Worm (Caenorhabditis elegans) whole organism, L1 larva: ENCODE results near the gene F53F8.5.

Source experiments
- C34B4.2 ChIP-seq: sonication (generic microtip); optimal IDR thresholded peaks from 2 replicates; lab custom pipeline; 2017; ENCODE audit warnings: mild to moderate bottlenecking, missing genetic modification characterization, missing compliant biosample characterization
- aly-2 ChIP-seq: fragments of 150-350 bp; optimal IDR thresholded peaks from 2 replicates; lab custom pipeline; 2014; ENCODE audit warnings: missing biosample characterization, missing genetic modification characterization
- blmp-1 ChIP-seq: fragments of 150-350 bp; optimal IDR thresholded peaks from 2 replicates; lab custom pipeline; 2014; ENCODE audit warnings: missing biosample characterization, missing genetic modification characterization
- ceh-63 ChIP-seq: fragments of 200-800 bp; sonication (Bioruptor generic); optimal IDR thresholded peaks from 2 replicates; lab custom pipeline; 2018; ENCODE audit warnings: mild to moderate bottlenecking, missing genetic modification characterization, missing compliant biosample characterization
- ceh-8 ChIP-seq: fragments of 200-800 bp; sonication (Bioruptor generic); optimal IDR thresholded peaks from 2 replicates; lab custom pipeline; 2018; ENCODE audit warnings: mild to moderate bottlenecking, missing genetic modification characterization, moderate library complexity, missing compliant biosample characterization
- ceh-90 ChIP-seq: sonication (generic microtip); optimal IDR thresholded peaks from 2 replicates; lab custom pipeline; 2016; ENCODE audit warnings: missing genetic modification characterization, missing compliant biosample characterization
- dpl-1 ChIP-seq, 3 experiments: fragments of 150-350 bp in 2 of 3; sonication (generic microtip) in 1 of 3; optimal IDR thresholded peaks; 2 replicates each; lab custom pipeline; 2014 to 2017; ENCODE audit warnings: missing biosample characterization in 3 of 3, missing genetic modification characterization in 3 of 3, missing genetic modification reagents in 3 of 3
- dsc-1 ChIP-seq: sonication (generic microtip); optimal IDR thresholded peaks from 2 replicates; lab custom pipeline; 2016; ENCODE audit warnings: mild to moderate bottlenecking, missing genetic modification characterization, missing compliant biosample characterization
- efl-1 ChIP-seq, 4 experiments: fragments of 150-350 bp; optimal IDR thresholded peaks in 3 of 4; peaks in 1 of 4; 1 replicate in 1 of 4; 2 replicates in 3 of 4; lab custom pipeline; 2014; ENCODE audit warnings: missing biosample characterization in 2 of 4, missing genetic modification characterization in 2 of 4, missing genetic modification reagents in 2 of 4
- egl-13 ChIP-seq: sonication (generic microtip); optimal IDR thresholded peaks from 2 replicates; lab custom pipeline; 2016; ENCODE audit warnings: missing genotype, missing genetic modification reagents, missing genetic modification characterization, missing compliant biosample characterization
- egl-27 ChIP-seq, 2 experiments: fragments of 150-350 bp in 1 of 2; sonication (generic microtip); optimal IDR thresholded peaks; 3 replicates each; lab custom pipeline; 2017 to 2018; ENCODE audit warnings: missing biosample characterization in 2 of 2, missing genetic modification characterization in 2 of 2, missing genetic modification reagents in 2 of 2
- elt-3 ChIP-seq, 6 experiments: fragments of 150-350 bp in 1 of 6; sonication (generic microtip); optimal IDR thresholded peaks; 2 replicates each; lab custom pipeline; 2017 to 2018; ENCODE audit warnings: missing biosample characterization in 6 of 6, missing genetic modification characterization in 6 of 6, inconsistent platforms in 1 of 6
- fkh-4 ChIP-seq: sonication (generic microtip); optimal IDR thresholded peaks from 2 replicates; lab custom pipeline; 2016; ENCODE audit warnings: missing compliant biosample characterization, missing genetic modification characterization, borderline replicate concordance
- hlh-17 ChIP-seq: fragments of 200-800 bp; sonication (Bioruptor generic); optimal IDR thresholded peaks from 2 replicates; lab custom pipeline; 2018; ENCODE audit warnings: missing genetic modification characterization, mild to moderate bottlenecking, missing compliant biosample characterization, moderate library complexity, borderline replicate concordance
- jun-1 ChIP-seq: fragments of 150-350 bp; optimal IDR thresholded peaks from 2 replicates; lab custom pipeline; 2014; ENCODE audit warnings: missing biosample characterization, missing genetic modification reagents, missing genetic modification characterization
- lin-14 ChIP-seq: fragments of 200-800 bp; sonication (Bioruptor generic); optimal IDR thresholded peaks from 2 replicates; lab custom pipeline; 2018; ENCODE audit warnings: mild to moderate bottlenecking, missing genetic modification characterization, moderate library complexity, missing compliant biosample characterization
- lin-39 ChIP-seq: fragments of 150-350 bp; optimal IDR thresholded peaks from 2 replicates; lab custom pipeline; 2014; ENCODE audit warnings: missing biosample characterization, missing genetic modification reagents, missing genetic modification characterization
- lir-3 ChIP-seq: sonication (generic microtip); optimal IDR thresholded peaks from 2 replicates; lab custom pipeline; 2016; ENCODE audit warnings: mild to moderate bottlenecking, missing genetic modification characterization, moderate library complexity, missing compliant biosample characterization; ENCODE audit not compliant: poor library complexity
- mab-9 ChIP-seq: fragments of 200-800 bp; sonication (Bioruptor generic); IDR thresholded peaks from 2 replicates; pipeline ENCODE4 v1.3.6; 2022; ENCODE audit warnings: missing genetic modification reagents, missing genetic modification characterization, missing compliant biosample characterization
- mdl-1 ChIP-seq, 2 experiments: fragments of 150-350 bp; optimal IDR thresholded peaks; 2 replicates each; lab custom pipeline; 2014 to 2017; ENCODE audit warnings: missing biosample characterization in 2 of 2, missing genetic modification characterization in 2 of 2, inconsistent platforms in 1 of 2
- mef-2 ChIP-seq: fragments of 150-350 bp; optimal IDR thresholded peaks from 2 replicates; lab custom pipeline; 2014; ENCODE audit warnings: missing biosample characterization, missing genetic modification characterization
- mep-1 ChIP-seq: fragments of 150-350 bp; optimal IDR thresholded peaks from 2 replicates; lab custom pipeline; 2014; ENCODE audit warnings: missing biosample characterization, missing genetic modification characterization
- nhr-12 ChIP-seq: sonication (generic microtip); optimal IDR thresholded peaks from 2 replicates; lab custom pipeline; 2017; ENCODE audit warnings: missing biosample characterization, missing genetic modification characterization
- nhr-19 ChIP-seq: fragments of 200-800 bp; sonication (Bioruptor generic); conservative IDR thresholded peaks from 2 replicates; pipeline ENCODE4 v1.3.6; 2022; ENCODE audit warnings: missing genetic modification characterization, missing compliant biosample characterization
- nhr-28 ChIP-seq: fragments of 150-350 bp; optimal IDR thresholded peaks from 2 replicates; lab custom pipeline; 2014; ENCODE audit warnings: missing biosample characterization, missing genetic modification characterization
- nhr-47 ChIP-seq: sonication (generic microtip); optimal IDR thresholded peaks from 2 replicates; lab custom pipeline; 2016; ENCODE audit warnings: mild to moderate bottlenecking, missing genetic modification characterization, moderate library complexity, missing compliant biosample characterization
- nhr-76 ChIP-seq: sonication (generic microtip); optimal IDR thresholded peaks from 2 replicates; lab custom pipeline; 2017; ENCODE audit warnings: missing biosample characterization, missing genetic modification characterization
- nhr-77 ChIP-seq: fragments of 150-350 bp; optimal IDR thresholded peaks from 2 replicates; lab custom pipeline; 2014; ENCODE audit warnings: missing biosample characterization, missing genetic modification characterization
- nhr-84 ChIP-seq: sonication (generic microtip); optimal IDR thresholded peaks from 2 replicates; lab custom pipeline; 2017; ENCODE audit warnings: missing biosample characterization, missing genetic modification characterization
- nhr-85 ChIP-seq: sonication (generic microtip); peaks from one replicate; lab custom pipeline; 2016; ENCODE audit warnings: missing genetic modification characterization, inconsistent platforms, missing compliant biosample characterization
- nhr-90 ChIP-seq: sonication (generic microtip); optimal IDR thresholded peaks from 2 replicates; lab custom pipeline; 2016; ENCODE audit warnings: mild to moderate bottlenecking, missing genetic modification characterization, missing compliant biosample characterization; ENCODE audit not compliant: poor library complexity
- pag-3 ChIP-seq: sonication (generic microtip); optimal IDR thresholded peaks from 2 replicates; lab custom pipeline; 2017; ENCODE audit warnings: missing genetic modification characterization, mild to moderate bottlenecking, missing compliant biosample characterization, antibody characterized with exemption, borderline replicate concordance; ENCODE audit not compliant: insufficient read depth
- pqm-1 ChIP-seq: sonication (generic microtip); optimal IDR thresholded peaks from 3 replicates; lab custom pipeline; 2017; ENCODE audit warnings: missing biosample characterization, missing genetic modification characterization
- rnt-1 ChIP-seq: sonication (generic microtip); optimal IDR thresholded peaks from 2 replicates; lab custom pipeline; 2016; ENCODE audit warnings: mild to moderate bottlenecking, missing genetic modification characterization, moderate library complexity, missing compliant biosample characterization
- skn-1 ChIP-seq: fragments of 150-350 bp; optimal IDR thresholded peaks from 2 replicates; lab custom pipeline; 2014; ENCODE audit warnings: missing biosample characterization, missing genetic modification characterization
- snpc-4 ChIP-seq: fragments of 150-350 bp; optimal IDR thresholded peaks from 2 replicates; lab custom pipeline; 2014; ENCODE audit warnings: missing biosample characterization, missing genetic modification characterization
- sptf-1 ChIP-seq: fragments of 150-350 bp; optimal IDR thresholded peaks from 2 replicates; lab custom pipeline; 2014; ENCODE audit warnings: missing biosample characterization, missing genetic modification characterization
- sup-37 ChIP-seq: fragments of 200-800 bp; sonication (Bioruptor generic); optimal IDR thresholded peaks from 2 replicates; lab custom pipeline; 2018; ENCODE audit warnings: mild to moderate bottlenecking, missing genetic modification characterization, missing compliant biosample characterization
- swsn-7 ChIP-seq: sonication (generic microtip); optimal IDR thresholded peaks from 2 replicates; lab custom pipeline; 2016; ENCODE audit warnings: missing genetic modification characterization, missing compliant biosample characterization
- tbx-2 ChIP-seq: sonication (generic microtip); optimal IDR thresholded peaks from 2 replicates; lab custom pipeline; 2016; ENCODE audit warnings: missing genetic modification characterization, missing compliant biosample characterization
- tlp-1 ChIP-seq: fragments of 150-350 bp; optimal IDR thresholded peaks from 2 replicates; lab custom pipeline; 2014; ENCODE audit warnings: missing biosample characterization, missing genetic modification characterization
- unc-130 ChIP-seq: fragments of 150-350 bp; optimal IDR thresholded peaks from 2 replicates; lab custom pipeline; 2017; ENCODE audit warnings: missing biosample characterization, missing genetic modification characterization, inconsistent platforms
- unc-62 ChIP-seq: fragments of 150-350 bp; optimal IDR thresholded peaks from 2 replicates; lab custom pipeline; 2014; ENCODE audit warnings: missing biosample characterization, missing genetic modification reagents, missing genetic modification characterization
- unc-86 ChIP-seq: sonication (generic microtip); optimal IDR thresholded peaks from 2 replicates; lab custom pipeline; 2016; ENCODE audit warnings: missing genetic modification characterization, missing compliant biosample characterization
- unc-98 ChIP-seq: fragments of 200-800 bp; sonication (Bioruptor generic); IDR thresholded peaks from 2 replicates; pipeline ENCODE4 v1.3.6; 2022; ENCODE audit warnings: missing genetic modification characterization, missing compliant biosample characterization
- xbp-1 ChIP-seq: sonication (generic microtip); optimal IDR thresholded peaks from 2 replicates; lab custom pipeline; 2016; ENCODE audit warnings: missing genetic modification characterization, missing compliant biosample characterization
- zag-1 ChIP-seq: fragments of 150-350 bp; optimal IDR thresholded peaks from 2 replicates; lab custom pipeline; 2014; ENCODE audit warnings: missing biosample characterization, missing genetic modification characterization
- zip-4 ChIP-seq: fragments of 200-800 bp; sonication (Bioruptor generic); optimal IDR thresholded peaks from 2 replicates; lab custom pipeline; 2018; ENCODE audit warnings: mild to moderate bottlenecking, missing genetic modification characterization, moderate library complexity, missing compliant biosample characterization
- ztf-11 ChIP-seq, 2 experiments: sonication (generic microtip); optimal IDR thresholded peaks; 2 replicates each; lab custom pipeline; 2016 to 2017; ENCODE audit warnings: missing genetic modification characterization in 2 of 2, missing biosample characterization in 1 of 2, missing compliant biosample characterization in 1 of 2
- ztf-4 ChIP-seq: fragments of 150-350 bp; optimal IDR thresholded peaks from 2 replicates; lab custom pipeline; 2014; ENCODE audit warnings: missing biosample characterization, missing genetic modification characterization

The F53F8.5 gene

DNA sequence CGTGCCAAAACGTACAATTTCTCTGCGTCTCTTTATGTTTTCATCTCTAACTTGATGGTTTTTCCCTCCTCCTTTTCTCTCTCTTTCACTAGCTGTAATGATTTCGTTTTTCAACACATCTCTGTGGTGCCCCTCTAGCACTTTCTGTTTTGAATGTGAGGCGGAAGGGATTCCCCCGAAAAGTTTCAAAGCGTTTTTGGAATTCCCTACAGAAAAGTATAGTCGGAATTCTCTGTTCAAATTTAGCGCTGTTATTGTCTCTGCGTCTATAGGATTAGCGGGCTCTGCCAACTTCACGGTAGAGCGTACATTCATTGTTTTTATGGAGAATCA is 9.1 kb upstream of the F53F8.5 start (continued):
- TF ChIP-seq nhr-84 (tag; lab: Kevin White, UChicago) (no peak), efl-1 (optimal IDR thresholded peaks at IDR 0.05; lab: Kevin White, UChicago) (peak; percentile 21 to 77), efl-1 (GFP tag; optimal IDR thresholded peaks at IDR 0.05 in 1 of 2; lab: Kevin White, UChicago) (peak; percentile 80 to 96), swsn-7 (tag; lab: Kevin White, UChicago) (peak; percentile 36), tbx-2 (peak; percentile 11), lin-39 (no peak), unc-86 (tag; lab: Kevin White, UChicago) (peak; percentile 13), lin-14 (peak; percentile 83), nhr-90 (tag; lab: Kevin White, UChicago) (no peak), skn-1 (tag; lab: Kevin White, UChicago) (peak; percentile 41), dsc-1 (tag; lab: Kevin White, UChicago) (peak; percentile 46), rnt-1 (tag; lab: Kevin White, UChicago) (peak; percentile 70), ceh-90 (tag; lab: Kevin White, UChicago) (no peak), egl-27 (tag; optimal IDR thresholded peaks at IDR 0.05; lab: Kevin White, UChicago) (no peak), xbp-1 (tag; lab: Kevin White, UChicago) (peak; percentile 50), nhr-76 (tag; lab: Kevin White, UChicago) (no peak), nhr-19 (peak; percentile 56), fkh-4 (no peak), jun-1 (tag; lab: Kevin White, UChicago) (no peak), nhr-28 (tag; lab: Kevin White, UChicago) (no peak), hlh-17 (GFP tag; lab: Kevin White, UChicago) (no peak), elt-3 (tag; optimal IDR thresholded peaks at IDR 0.05; lab: Kevin White, UChicago) (no peak), zip-4 (GFP tag; lab: Kevin White, UChicago) (no peak), lir-3 (tag; lab: Kevin White, UChicago) (peak; percentile 51), mdl-1 (tag; optimal IDR thresholded peaks at IDR 0.05; lab: Kevin White, UChicago) (peak; percentile 27 to 89), unc-62 (no peak), mep-1 (tag; lab: Kevin White, UChicago) (peak; percentile 24), nhr-12 (tag; lab: Kevin White, UChicago) (no peak), ceh-8 (GFP tag; lab: Kevin White, UChicago) (no peak), zag-1 (no peak), pag-3 (tag; lab: Kevin White, UChicago) (peak; percentile 9), ztf-11 (tag; optimal IDR thresholded peaks at IDR 0.05; lab: Kevin White, UChicago) (no peak), egl-13 (tag; lab: Kevin White, UChicago) (no peak), nhr-77 (tag; lab: Kevin White, UChicago) (no peak), sptf-1 (tag; lab: Kevin White, UChicago) (no peak), aly-2 (no peak), ceh-63 (GFP tag; lab: Kevin White, UChicago) (no peak)

DNA sequence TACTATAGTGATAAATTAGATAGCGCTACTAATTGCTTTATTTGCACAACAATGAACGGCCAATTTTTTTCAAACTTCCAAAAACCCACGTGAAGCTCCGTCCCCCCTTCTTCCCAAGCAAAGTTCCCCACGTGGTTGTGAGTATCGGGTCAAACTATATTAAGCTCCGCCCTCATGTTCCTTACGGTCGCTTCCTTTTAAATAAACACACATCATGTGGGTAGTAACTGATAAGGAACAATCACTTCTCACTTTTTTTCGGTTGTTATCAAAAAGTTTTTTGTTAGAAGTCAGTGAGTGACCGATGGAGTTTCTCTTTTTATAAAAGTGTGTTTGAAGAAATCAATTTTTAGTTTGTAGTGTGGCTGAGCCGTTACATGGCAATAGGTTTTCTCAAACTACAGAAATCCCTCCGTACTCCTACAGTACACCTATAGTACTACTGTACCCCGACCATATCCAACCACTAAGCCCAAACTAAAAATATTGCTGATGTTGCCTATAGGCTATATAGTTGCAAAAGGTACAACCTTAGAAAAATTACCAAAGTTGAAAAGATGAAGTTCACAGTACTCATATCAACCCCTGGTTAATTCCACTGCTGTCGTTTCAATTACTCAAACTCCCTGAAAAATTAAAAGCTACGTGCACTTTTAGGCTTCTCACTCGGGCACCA is 8.6 kb upstream of the F53F8.5 start:
- no peak for TF ChIP-seq zip-4 (GFP tag; lab: Kevin White, UChicago)
- TF ChIP-seq unc-130 (tag; lab: Kevin White, UChicago), result peak; percentile 9
- TF ChIP-seq aly-2, result no peak
- TF ChIP-seq skn-1 (tag; lab: Kevin White, UChicago), result no peak
- no peak for TF ChIP-seq rnt-1 (tag; lab: Kevin White, UChicago)
- no peak for TF ChIP-seq C34B4.2 (tag; lab: Kevin White, UChicago)
- peak in 1 of 3 experiments; percentile 1 for TF ChIP-seq dpl-1 (GFP tag; optimal IDR thresholded peaks at IDR 0.05; lab: Kevin White, UChicago)
- TF ChIP-seq dsc-1 (tag; lab: Kevin White, UChicago), result no peak
- no peak for TF ChIP-seq swsn-7 (tag; lab: Kevin White, UChicago)
- no peak for TF ChIP-seq pqm-1 (tag; lab: Kevin White, UChicago)
- TF ChIP-seq mab-9 (GFP tag; lab: Robert Waterston, UW), result no peak
- peak; percentile 66 for TF ChIP-seq nhr-19
- TF ChIP-seq mef-2 (tag; lab: Kevin White, UChicago), result no peak
- TF ChIP-seq blmp-1, result peak; percentile 50
- TF ChIP-seq nhr-85, result peak; percentile 65
- no peak for TF ChIP-seq tlp-1 (tag; lab: Kevin White, UChicago)
- TF ChIP-seq snpc-4 (tag; lab: Kevin White, UChicago), result no peak
- no peak for TF ChIP-seq nhr-84 (tag; lab: Kevin White, UChicago)
- TF ChIP-seq unc-98 (GFP tag; lab: Robert Waterston, UW), result no peak
- TF ChIP-seq sup-37 (GFP tag; lab: Kevin White, UChicago), result no peak
- no peak for TF ChIP-seq lin-39
- no peak for TF ChIP-seq nhr-28 (tag; lab: Kevin White, UChicago)
- no peak for TF ChIP-seq nhr-47 (tag; lab: Kevin White, UChicago)
- no peak for TF ChIP-seq nhr-77 (tag; lab: Kevin White, UChicago)
- TF ChIP-seq ztf-4 (tag; lab: Kevin White, UChicago), result no peak
